Worm (Caenorhabditis elegans) whole organism, L1 larva: ENCODE measurements around the gene clh-3.

Experiments
- C16A3.4 ChIP-seq: fragments of 150-350 bp; optimal IDR thresholded peaks from 2 replicates; lab custom pipeline; 2014; ENCODE audit warnings: missing biosample characterization, missing genetic modification characterization
- Y116A8C.19 ChIP-seq: sonication (generic microtip); optimal IDR thresholded peaks from 2 replicates; lab custom pipeline; 2016; ENCODE audit warnings: missing compliant biosample characterization, missing genetic modification characterization, borderline replicate concordance
- aly-2 ChIP-seq: fragments of 150-350 bp; optimal IDR thresholded peaks from 2 replicates; lab custom pipeline; 2014; ENCODE audit warnings: missing biosample characterization, missing genetic modification characterization
- blmp-1 ChIP-seq: fragments of 150-350 bp; optimal IDR thresholded peaks from 2 replicates; lab custom pipeline; 2014; ENCODE audit warnings: missing biosample characterization, missing genetic modification characterization
- ceh-63 ChIP-seq: fragments of 200-800 bp; sonication (Bioruptor generic); optimal IDR thresholded peaks from 2 replicates; lab custom pipeline; 2018; ENCODE audit warnings: mild to moderate bottlenecking, missing genetic modification characterization, missing compliant biosample characterization
- ceh-82 ChIP-seq, 3 experiments: fragments of 150-350 bp in 1 of 3; sonication (generic microtip) in 2 of 3; optimal IDR thresholded peaks; 2 replicates each; lab custom pipeline; 2014 to 2017; ENCODE audit warnings: missing biosample characterization in 3 of 3, missing genetic modification characterization in 3 of 3
- dpl-1 ChIP-seq, 3 experiments: fragments of 150-350 bp in 2 of 3; sonication (generic microtip) in 1 of 3; optimal IDR thresholded peaks; 2 replicates each; lab custom pipeline; 2014 to 2017; ENCODE audit warnings: missing biosample characterization in 3 of 3, missing genetic modification characterization in 3 of 3, missing genetic modification reagents in 3 of 3
- dsc-1 ChIP-seq: sonication (generic microtip); optimal IDR thresholded peaks from 2 replicates; lab custom pipeline; 2016; ENCODE audit warnings: mild to moderate bottlenecking, missing genetic modification characterization, missing compliant biosample characterization
- efl-1 ChIP-seq, 4 experiments: fragments of 150-350 bp; optimal IDR thresholded peaks in 3 of 4; peaks in 1 of 4; 1 replicate in 1 of 4; 2 replicates in 3 of 4; lab custom pipeline; 2014; ENCODE audit warnings: missing biosample characterization in 2 of 4, missing genetic modification characterization in 2 of 4, missing genetic modification reagents in 2 of 4
- egl-13 ChIP-seq: sonication (generic microtip); optimal IDR thresholded peaks from 2 replicates; lab custom pipeline; 2016; ENCODE audit warnings: missing genotype, missing genetic modification reagents, missing genetic modification characterization, missing compliant biosample characterization
- elt-2 ChIP-seq: sonication (generic microtip); optimal IDR thresholded peaks from 2 replicates; lab custom pipeline; 2016; ENCODE audit warnings: missing genetic modification characterization, mild to moderate bottlenecking, inconsistent platforms, missing compliant biosample characterization, missing genetic modification reagents
- fkh-10 ChIP-seq: sonication (generic microtip); optimal IDR thresholded peaks from 2 replicates; lab custom pipeline; 2017; ENCODE audit warnings: missing biosample characterization, missing genetic modification reagents, missing genetic modification characterization
- fkh-4 ChIP-seq: sonication (generic microtip); optimal IDR thresholded peaks from 2 replicates; lab custom pipeline; 2016; ENCODE audit warnings: missing compliant biosample characterization, missing genetic modification characterization, borderline replicate concordance
- grh-1 ChIP-seq: fragments of 200-800 bp; sonication (Bioruptor generic); IDR thresholded peaks from 2 replicates; pipeline ENCODE4 v1.3.6; 2022; ENCODE audit warnings: missing genetic modification reagents, missing genetic modification characterization, missing compliant biosample characterization
- hlh-17 ChIP-seq: fragments of 200-800 bp; sonication (Bioruptor generic); optimal IDR thresholded peaks from 2 replicates; lab custom pipeline; 2018; ENCODE audit warnings: missing genetic modification characterization, mild to moderate bottlenecking, missing compliant biosample characterization, moderate library complexity, borderline replicate concordance
- lin-13 ChIP-seq: fragments of 150-350 bp; optimal IDR thresholded peaks from 2 replicates; lab custom pipeline; 2014; ENCODE audit warnings: missing biosample characterization, missing genetic modification reagents, missing genetic modification characterization
- lin-35 ChIP-seq, 2 experiments: fragments of 150-350 bp; optimal IDR thresholded peaks; 2 replicates each; lab custom pipeline; 2014; ENCODE audit warnings: missing biosample characterization in 2 of 2, missing genetic modification characterization in 2 of 2, missing genetic modification reagents in 2 of 2
- lin-39 ChIP-seq: fragments of 150-350 bp; optimal IDR thresholded peaks from 2 replicates; lab custom pipeline; 2014; ENCODE audit warnings: missing biosample characterization, missing genetic modification reagents, missing genetic modification characterization
- lir-3 ChIP-seq: sonication (generic microtip); optimal IDR thresholded peaks from 2 replicates; lab custom pipeline; 2016; ENCODE audit warnings: mild to moderate bottlenecking, missing genetic modification characterization, moderate library complexity, missing compliant biosample characterization; ENCODE audit not compliant: poor library complexity
- lsy-2 ChIP-seq, 2 experiments: fragments of 150-350 bp; optimal IDR thresholded peaks; 2 replicates each; lab custom pipeline; 2014; ENCODE audit warnings: missing biosample characterization in 2 of 2, missing genetic modification characterization in 2 of 2
- mef-2 ChIP-seq: fragments of 150-350 bp; optimal IDR thresholded peaks from 2 replicates; lab custom pipeline; 2014; ENCODE audit warnings: missing biosample characterization, missing genetic modification characterization
- mep-1 ChIP-seq: fragments of 150-350 bp; optimal IDR thresholded peaks from 2 replicates; lab custom pipeline; 2014; ENCODE audit warnings: missing biosample characterization, missing genetic modification characterization
- nhr-20 ChIP-seq: sonication (generic microtip); optimal IDR thresholded peaks from 2 replicates; lab custom pipeline; 2016; ENCODE audit warnings: mild to moderate bottlenecking, missing genetic modification characterization, missing compliant biosample characterization
- nhr-237 ChIP-seq: fragments of 150-350 bp; optimal IDR thresholded peaks from 2 replicates; lab custom pipeline; 2014; ENCODE audit warnings: missing biosample characterization, missing genetic modification characterization
- nhr-47 ChIP-seq: sonication (generic microtip); optimal IDR thresholded peaks from 2 replicates; lab custom pipeline; 2016; ENCODE audit warnings: mild to moderate bottlenecking, missing genetic modification characterization, moderate library complexity, missing compliant biosample characterization
- nhr-77 ChIP-seq: fragments of 150-350 bp; optimal IDR thresholded peaks from 2 replicates; lab custom pipeline; 2014; ENCODE audit warnings: missing biosample characterization, missing genetic modification characterization
- nhr-85 ChIP-seq: sonication (generic microtip); peaks from one replicate; lab custom pipeline; 2016; ENCODE audit warnings: missing genetic modification characterization, inconsistent platforms, missing compliant biosample characterization
- nhr-90 ChIP-seq: sonication (generic microtip); optimal IDR thresholded peaks from 2 replicates; lab custom pipeline; 2016; ENCODE audit warnings: mild to moderate bottlenecking, missing genetic modification characterization, missing compliant biosample characterization; ENCODE audit not compliant: poor library complexity
- pag-3 ChIP-seq: sonication (generic microtip); optimal IDR thresholded peaks from 2 replicates; lab custom pipeline; 2017; ENCODE audit warnings: missing genetic modification characterization, mild to moderate bottlenecking, missing compliant biosample characterization, antibody characterized with exemption, borderline replicate concordance; ENCODE audit not compliant: insufficient read depth
- pax-3 ChIP-seq: fragments of 200-800 bp; sonication (Bioruptor generic); optimal IDR thresholded peaks from 2 replicates; lab custom pipeline; 2018; ENCODE audit warnings: mild to moderate bottlenecking, missing genetic modification characterization, moderate library complexity, missing compliant biosample characterization
- pqm-1 ChIP-seq: sonication (generic microtip); optimal IDR thresholded peaks from 3 replicates; lab custom pipeline; 2017; ENCODE audit warnings: missing biosample characterization, missing genetic modification characterization
- skn-1 ChIP-seq: fragments of 150-350 bp; optimal IDR thresholded peaks from 2 replicates; lab custom pipeline; 2014; ENCODE audit warnings: missing biosample characterization, missing genetic modification characterization
- snu-23 ChIP-seq: sonication (generic microtip); optimal IDR thresholded peaks from 2 replicates; lab custom pipeline; 2016; ENCODE audit warnings: missing genetic modification characterization, missing compliant biosample characterization
- sup-37 ChIP-seq: fragments of 200-800 bp; sonication (Bioruptor generic); optimal IDR thresholded peaks from 2 replicates; lab custom pipeline; 2018; ENCODE audit warnings: mild to moderate bottlenecking, missing genetic modification characterization, missing compliant biosample characterization
- swsn-7 ChIP-seq: sonication (generic microtip); optimal IDR thresholded peaks from 2 replicates; lab custom pipeline; 2016; ENCODE audit warnings: missing genetic modification characterization, missing compliant biosample characterization
- tbx-2 ChIP-seq: sonication (generic microtip); optimal IDR thresholded peaks from 2 replicates; lab custom pipeline; 2016; ENCODE audit warnings: missing genetic modification characterization, missing compliant biosample characterization
- tlp-1 ChIP-seq: fragments of 150-350 bp; optimal IDR thresholded peaks from 2 replicates; lab custom pipeline; 2014; ENCODE audit warnings: missing biosample characterization, missing genetic modification characterization
- unc-130 ChIP-seq: fragments of 150-350 bp; optimal IDR thresholded peaks from 2 replicates; lab custom pipeline; 2017; ENCODE audit warnings: missing biosample characterization, missing genetic modification characterization, inconsistent platforms
- unc-98 ChIP-seq: fragments of 200-800 bp; sonication (Bioruptor generic); IDR thresholded peaks from 2 replicates; pipeline ENCODE4 v1.3.6; 2022; ENCODE audit warnings: missing genetic modification characterization, missing compliant biosample characterization
- vab-15 ChIP-seq: sonication (generic microtip); optimal IDR thresholded peaks from 2 replicates; lab custom pipeline; 2017; ENCODE audit warnings: missing genotype, mild to moderate bottlenecking, missing genetic modification characterization, missing compliant biosample characterization

Gene clh-3

ce11 chrII:7261854-7262253, 36.1 kb upstream of the clh-3 start, which contains the start of gene C30G12.4:
C30G12.4 (plus strand) TSS chrII:7262154.
- TF ChIP-seq fkh-10 (GFP tag; lab: Kevin White, UChicago) (no peak), mep-1 (tag; lab: Kevin White, UChicago) (no peak), nhr-47 (tag; lab: Kevin White, UChicago) (no peak), nhr-90 (no peak), lsy-2 (tag; optimal IDR thresholded peaks at IDR 0.05; lab: Kevin White, UChicago) (no peak), efl-1 (optimal IDR thresholded peaks at IDR 0.05; lab: Kevin White, UChicago) (no peak), efl-1 (GFP tag; optimal IDR thresholded peaks at IDR 0.05 in 1 of 2; lab: Kevin White, UChicago) (no peak), aly-2 (no peak), ceh-82 (tag; optimal IDR thresholded peaks at IDR 0.05; lab: Kevin White, UChicago) (no peak)

ce11 chrII:7255614-7256162, 30.0 kb upstream of the clh-3 start, which contains the start of gene F32A5.8:
F32A5.8 (plus strand) TSS chrII:7256112.
- TF ChIP-seq unc-130 (tag; lab: Kevin White, UChicago), result no peak
- TF ChIP-seq lir-3 (tag; lab: Kevin White, UChicago), result peak; percentile 14
- peak; percentile 18 for TF ChIP-seq nhr-20 (tag; lab: Kevin White, UChicago)
- peak; percentile 21 for TF ChIP-seq nhr-85 (tag; lab: Kevin White, UChicago)
- peak in 1 of 2 experiments; percentile 30 for TF ChIP-seq lin-35 (GFP tag; optimal IDR thresholded peaks at IDR 0.05; lab: Kevin White, UChicago)
- no peak for TF ChIP-seq pqm-1 (tag; lab: Kevin White, UChicago)
- TF ChIP-seq nhr-77 (tag; lab: Kevin White, UChicago), result peak; percentile 23
- no peak for TF ChIP-seq pag-3
- TF ChIP-seq ceh-82 (tag; optimal IDR thresholded peaks at IDR 0.05; lab: Kevin White, UChicago), result no peak
- peak; percentile 58 for TF ChIP-seq elt-2 (tag; lab: Kevin White, UChicago)
- peak; percentile 3 for TF ChIP-seq blmp-1 (tag; lab: Kevin White, UChicago)
- TF ChIP-seq nhr-90, result peak; percentile 1
- no peak for TF ChIP-seq unc-98

- TF ChIP-seq lin-39 (no peak), lin-13 (GFP tag; lab: Kevin White, UChicago) (no peak), egl-13 (tag; lab: Kevin White, UChicago) (no peak), fkh-4 (tag; lab: Kevin White, UChicago) (no peak), grh-1 (GFP tag; lab: Robert Waterston, UW) (no peak), tlp-1 (tag; lab: Kevin White, UChicago) (no peak), Y116A8C.19 (no peak), nhr-237 (no peak), hlh-17 (GFP tag; lab: Kevin White, UChicago) (no peak), lin-35 (GFP tag; optimal IDR thresholded peaks at IDR 0.05; lab: Kevin White, UChicago) (peak in 1 of 2 experiments; percentile 27), ceh-63 (GFP tag; lab: Kevin White, UChicago) (no peak), mep-1 (tag; lab: Kevin White, UChicago) (peak; percentile 2), swsn-7 (tag; lab: Kevin White, UChicago) (no peak), dpl-1 (GFP tag; optimal IDR thresholded peaks at IDR 0.05; lab: Kevin White, UChicago) (peak in 1 of 3 experiments; percentile 20), vab-15 (tag; lab: Kevin White, UChicago) (no peak), unc-98 (no peak), efl-1 (optimal IDR thresholded peaks at IDR 0.05; lab: Kevin White, UChicago) (peak in 1 of 2 experiments; percentile 27), efl-1 (GFP tag; optimal IDR thresholded peaks at IDR 0.05 in 1 of 2; lab: Kevin White, UChicago) (peak in 1 of 2 experiments; percentile 3), tbx-2 (tag; lab: Kevin White, UChicago) (no peak), C16A3.4 (peak; percentile 6), dsc-1 (tag; lab: Kevin White, UChicago) (no peak), blmp-1 (tag; lab: Kevin White, UChicago) (peak; percentile 28), unc-130 (tag; lab: Kevin White, UChicago) (no peak), pax-3 (tag; lab: Kevin White, UChicago) (no peak), sup-37 (GFP tag; lab: Kevin White, UChicago) (no peak), snu-23 (GFP tag; lab: Kevin White, UChicago) (no peak), mef-2 (tag; lab: Kevin White, UChicago) (no peak), nhr-20 (tag; lab: Kevin White, UChicago) (peak; percentile 40), elt-2 (tag; lab: Kevin White, UChicago) (no peak), lsy-2 (tag; optimal IDR thresholded peaks at IDR 0.05; lab: Kevin White, UChicago) (peak in 1 of 2 experiments; percentile 12), skn-1 (tag; lab: Kevin White, UChicago) (no peak)
These were observed 27.4 kb upstream of the clh-3 start, which contains the start of gene lsm-4 for ce11 chrII:7253073-7253472. lsm-4 (minus strand) TSS chrII:7253163.
